Worm (Caenorhabditis elegans) whole organism, L3 larva: Measurements from ENCODE around the gene mex-5.

Experiments
- R02D3.7 ChIP-seq: fragments of 150-350 bp; optimal IDR thresholded peaks from 2 replicates; lab custom pipeline; 2014; ENCODE audit warnings: missing biosample characterization, missing genetic modification characterization
- ceh-16 ChIP-seq: sonication (generic microtip); optimal IDR thresholded peaks from 2 replicates; lab custom pipeline; 2017; ENCODE audit warnings: missing biosample characterization, missing genetic modification characterization
- ceh-28 ChIP-seq: fragments of 150-350 bp; optimal IDR thresholded peaks from 2 replicates; lab custom pipeline; 2014; ENCODE audit warnings: missing biosample characterization, missing genetic modification reagents, missing genetic modification characterization
- ceh-82 ChIP-seq: fragments of 150-350 bp; optimal IDR thresholded peaks from 2 replicates; lab custom pipeline; 2014; ENCODE audit warnings: missing biosample characterization, missing genetic modification characterization
- ceh-9 ChIP-seq: sonication (generic microtip); optimal IDR thresholded peaks from 2 replicates; lab custom pipeline; 2018; ENCODE audit warnings: missing biosample characterization, missing genetic modification characterization
- egl-27 ChIP-seq: sonication (generic microtip); optimal IDR thresholded peaks from 4 replicates; lab custom pipeline; 2017; ENCODE audit warnings: missing biosample characterization, missing genetic modification reagents, missing genetic modification characterization
- elt-1 ChIP-seq: fragments of 150-350 bp; optimal IDR thresholded peaks from 2 replicates; lab custom pipeline; 2014; ENCODE audit warnings: missing biosample characterization, missing genetic modification characterization
- elt-2 ChIP-seq: sonication (generic microtip); optimal IDR thresholded peaks from 2 replicates; lab custom pipeline; 2016; ENCODE audit warnings: missing genetic modification reagents, mild to moderate bottlenecking, missing genetic modification characterization, missing compliant biosample characterization
- elt-3 ChIP-seq, 3 experiments: fragments of 150-350 bp in 1 of 3; sonication (generic microtip) in 2 of 3; optimal IDR thresholded peaks; 2 replicates in 2 of 3; 4 replicates in 1 of 3; lab custom pipeline; 2014 to 2017; ENCODE audit warnings: missing biosample characterization in 3 of 3, missing genetic modification characterization in 3 of 3
- eor-1 ChIP-seq, 2 experiments: fragments of 150-350 bp; optimal IDR thresholded peaks; 2 replicates each; lab custom pipeline; 2014 to 2018; ENCODE audit warnings: missing biosample characterization in 2 of 2, missing genetic modification characterization in 2 of 2
- fkh-10 ChIP-seq: sonication (generic microtip); optimal IDR thresholded peaks from 2 replicates; lab custom pipeline; 2017; ENCODE audit warnings: missing biosample characterization, missing genetic modification reagents, missing genetic modification characterization
- fos-1 ChIP-seq: fragments of 150-350 bp; optimal IDR thresholded peaks from 2 replicates; lab custom pipeline; 2014; ENCODE audit warnings: missing biosample characterization, missing genetic modification characterization
- hmg-11 ChIP-seq: sonication (generic microtip); optimal IDR thresholded peaks from 2 replicates; lab custom pipeline; 2016; ENCODE audit warnings: missing genetic modification characterization, missing compliant biosample characterization
- jun-1 ChIP-seq: fragments of 150-350 bp; optimal IDR thresholded peaks from 2 replicates; lab custom pipeline; 2014; ENCODE audit warnings: missing biosample characterization, missing genetic modification reagents, missing genetic modification characterization
- lin-15B ChIP-seq: fragments of 150-350 bp; optimal IDR thresholded peaks from 2 replicates; lab custom pipeline; 2014; ENCODE audit warnings: missing biosample characterization, missing genetic modification characterization
- lin-39 ChIP-seq: fragments of 150-350 bp; optimal IDR thresholded peaks from 2 replicates; lab custom pipeline; 2018; ENCODE audit warnings: missing biosample characterization, missing genetic modification reagents, missing genetic modification characterization
- mdl-1 ChIP-seq: fragments of 150-350 bp; optimal IDR thresholded peaks from 2 replicates; lab custom pipeline; 2014; ENCODE audit warnings: missing biosample characterization, missing genetic modification characterization
- mml-1 ChIP-seq: fragments of 150-350 bp; sonication (generic microtip); optimal IDR thresholded peaks from 3 replicates; lab custom pipeline; 2014; ENCODE audit warnings: missing biosample characterization, missing genetic modification characterization
- nhr-11 ChIP-seq: fragments of 150-350 bp; optimal IDR thresholded peaks from 2 replicates; lab custom pipeline; 2014; ENCODE audit warnings: missing biosample characterization, missing genetic modification characterization
- nhr-12 ChIP-seq: fragments of 150-350 bp; optimal IDR thresholded peaks from 2 replicates; lab custom pipeline; 2014; ENCODE audit warnings: missing biosample characterization, missing genetic modification characterization
- nhr-25 ChIP-seq: sonication (generic microtip); optimal IDR thresholded peaks from 2 replicates; lab custom pipeline; 2017; ENCODE audit warnings: missing biosample characterization, missing genetic modification characterization
- nhr-43 ChIP-seq: sonication (generic microtip); optimal IDR thresholded peaks from 2 replicates; lab custom pipeline; 2016; ENCODE audit warnings: mild to moderate bottlenecking, missing genetic modification characterization, missing compliant biosample characterization; ENCODE audit not compliant: poor library complexity, severe bottlenecking
- pha-4 ChIP-seq: fragments of 150-350 bp; optimal IDR thresholded peaks from 2 replicates; lab custom pipeline; 2014; ENCODE audit warnings: missing biosample characterization, missing genetic modification reagents, missing genetic modification characterization
- pqm-1 ChIP-seq: fragments of 150-350 bp; optimal IDR thresholded peaks from 2 replicates; lab custom pipeline; 2017; ENCODE audit warnings: missing biosample characterization, missing genetic modification characterization, inconsistent platforms
- sea-2 ChIP-seq: fragments of 150-350 bp; sonication (generic microtip); optimal IDR thresholded peaks from 4 replicates; lab custom pipeline; 2014; ENCODE audit warnings: missing biosample characterization, missing genetic modification reagents, missing genetic modification characterization
- skn-1 ChIP-seq: fragments of 150-350 bp; optimal IDR thresholded peaks from 2 replicates; lab custom pipeline; 2014; ENCODE audit warnings: missing biosample characterization, missing genetic modification characterization
- snpc-4 ChIP-seq: fragments of 150-350 bp; optimal IDR thresholded peaks from 2 replicates; lab custom pipeline; 2014; ENCODE audit warnings: missing biosample characterization, missing genetic modification characterization
- unc-39 ChIP-seq: sonication (generic microtip); optimal IDR thresholded peaks from 4 replicates; lab custom pipeline; 2017; ENCODE audit warnings: missing biosample characterization, missing genetic modification characterization
- unc-62 ChIP-seq: fragments of 150-350 bp; sonication (generic microtip); optimal IDR thresholded peaks from 4 replicates; lab custom pipeline; 2014; ENCODE audit warnings: missing biosample characterization, missing genetic modification reagents, missing genetic modification characterization
- ztf-4 ChIP-seq: fragments of 150-350 bp; optimal IDR thresholded peaks from 2 replicates; lab custom pipeline; 2014; ENCODE audit warnings: missing biosample characterization, missing genetic modification characterization

The mex-5 gene

DNA sequence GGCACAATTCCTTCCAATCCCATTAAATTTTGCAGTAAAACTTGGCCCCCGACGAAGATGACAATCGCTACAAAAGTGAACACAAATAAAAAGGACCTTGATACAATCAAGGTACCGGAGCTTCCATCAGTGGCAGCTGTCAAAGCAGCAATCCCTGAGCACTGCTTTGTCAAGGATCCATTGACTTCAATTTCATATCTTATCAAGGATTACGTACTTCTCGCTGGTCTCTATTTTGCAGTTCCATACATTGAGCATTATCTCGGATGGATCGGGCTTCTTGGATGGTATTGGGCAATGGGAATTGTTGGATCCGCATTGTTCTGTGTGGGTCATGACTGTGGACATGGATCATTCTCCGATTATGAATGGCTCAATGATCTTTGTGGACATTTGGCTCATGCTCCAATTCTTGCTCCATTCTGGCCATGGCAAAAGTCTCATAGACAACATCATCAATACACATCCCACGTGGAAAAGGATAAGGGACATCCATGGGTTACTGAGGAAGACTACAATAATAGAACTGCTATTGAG is 29.6 kb upstream of the mex-5 start, which contains the start of gene fat-2:
Gene fat-2 (plus strand): TSS at position 51 of the 537 bp plus-strand sequence.
- TF ChIP-seq unc-39, result no peak
- TF ChIP-seq pha-4 (tag; lab: Kevin White, UChicago), result no peak
- no peak for TF ChIP-seq fkh-10
- no peak for TF ChIP-seq skn-1 (tag; lab: Kevin White, UChicago)
- TF ChIP-seq mml-1 (tag; lab: Kevin White, UChicago), result no peak
- TF ChIP-seq unc-62, result no peak
- no peak for TF ChIP-seq eor-1 (tag; optimal IDR thresholded peaks at IDR 0.05; lab: Kevin White, UChicago)
- no peak for TF ChIP-seq nhr-43 (tag; lab: Kevin White, UChicago)
- no peak for TF ChIP-seq hmg-11 (tag; lab: Kevin White, UChicago)
- no peak for TF ChIP-seq fos-1 (tag; lab: Kevin White, UChicago)
- TF ChIP-seq ceh-9 (tag; lab: Kevin White, UChicago), result no peak
- no peak for TF ChIP-seq ztf-4 (tag; lab: Kevin White, UChicago)
- no peak for TF ChIP-seq elt-2
- TF ChIP-seq lin-15B (tag; lab: Kevin White, UChicago), result no peak
- TF ChIP-seq, all 47 proteins: peak for 0

DNA sequence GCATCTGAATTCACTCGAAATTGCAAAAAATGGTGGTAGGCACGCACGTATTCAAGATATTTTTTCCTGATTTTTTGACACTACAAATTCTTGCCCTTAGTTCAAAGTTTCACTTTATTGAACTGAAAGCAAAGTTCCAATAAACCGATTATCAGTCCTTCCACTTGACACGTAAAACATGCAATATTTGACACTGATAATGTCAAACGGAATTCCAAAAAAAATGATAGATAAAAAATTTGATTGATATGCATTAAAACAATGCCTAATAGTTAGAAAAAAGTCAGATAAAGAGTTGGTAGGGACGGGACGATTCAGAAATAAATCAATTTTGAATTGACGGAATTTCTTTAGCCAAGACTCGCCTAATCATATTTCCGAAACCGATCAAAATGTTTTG is 26.5 kb upstream of the mex-5 start:
- TF ChIP-seq elt-1 (no peak), pha-4 (tag; lab: Kevin White, UChicago) (peak; percentile 49), nhr-25 (tag; lab: Kevin White, UChicago) (no peak), elt-2 (peak; percentile 98), pqm-1 (tag; lab: Kevin White, UChicago) (peak; percentile 95), jun-1 (tag; lab: Kevin White, UChicago) (peak; percentile 69)

DNA sequence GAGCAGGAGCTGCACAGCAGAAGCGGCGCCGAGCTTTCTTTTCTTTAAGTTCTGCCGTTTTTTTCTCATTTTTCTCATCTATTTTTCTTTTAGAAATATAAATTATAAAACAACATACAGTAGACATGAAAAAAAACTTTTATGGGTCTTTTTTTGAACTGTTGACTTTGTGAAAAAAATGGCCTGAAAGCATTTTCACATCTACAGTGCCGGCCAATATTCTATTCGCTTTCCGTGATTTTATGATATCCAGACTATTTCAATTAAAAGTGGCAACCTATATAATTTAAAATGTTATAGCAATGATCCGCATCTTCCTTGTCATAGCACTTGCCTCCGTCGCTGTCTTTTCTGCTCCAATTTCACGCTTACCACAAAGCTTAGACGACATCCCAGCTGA is 25.5 kb upstream of the mex-5 start, which contains the start of gene far-6:
Gene far-6 (plus strand): TSS at position 301 of the 400 bp plus-strand sequence.
- TF ChIP-seq snpc-4 (tag; lab: Kevin White, UChicago) (no peak), elt-2 (no peak), mdl-1 (tag; lab: Kevin White, UChicago) (no peak), ztf-4 (tag; lab: Kevin White, UChicago) (no peak), nhr-11 (tag; lab: Kevin White, UChicago) (no peak), ceh-82 (tag; lab: Kevin White, UChicago) (no peak), nhr-12 (tag; lab: Kevin White, UChicago) (no peak), fos-1 (tag; lab: Kevin White, UChicago) (no peak)

DNA sequence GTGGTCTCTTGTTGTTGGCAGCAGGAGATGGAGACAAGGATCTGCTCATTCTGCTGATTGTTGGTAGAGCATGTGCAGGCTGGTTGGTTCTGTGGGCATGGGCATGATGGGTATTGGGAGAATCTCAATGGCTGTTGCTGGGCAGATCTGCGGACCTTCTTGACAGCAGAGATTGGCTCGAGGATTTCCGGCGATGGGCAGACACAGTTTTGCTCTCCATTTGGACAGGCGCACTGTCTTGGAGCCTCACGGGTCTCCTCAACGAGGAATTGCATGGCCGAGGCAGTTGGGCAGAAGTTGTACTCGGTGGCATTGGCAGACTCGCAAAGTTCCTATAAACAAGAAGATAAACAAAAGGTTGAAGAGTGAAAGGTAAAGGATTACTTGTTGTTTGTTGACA is 23.0 kb upstream of the mex-5 start:
- TF ChIP-seq pha-4 (tag; lab: Kevin White, UChicago) (peak; percentile 50), egl-27 (tag; lab: Kevin White, UChicago) (no peak)
- TF ChIP-seq, all 47 proteins: peak for 1

DNA sequence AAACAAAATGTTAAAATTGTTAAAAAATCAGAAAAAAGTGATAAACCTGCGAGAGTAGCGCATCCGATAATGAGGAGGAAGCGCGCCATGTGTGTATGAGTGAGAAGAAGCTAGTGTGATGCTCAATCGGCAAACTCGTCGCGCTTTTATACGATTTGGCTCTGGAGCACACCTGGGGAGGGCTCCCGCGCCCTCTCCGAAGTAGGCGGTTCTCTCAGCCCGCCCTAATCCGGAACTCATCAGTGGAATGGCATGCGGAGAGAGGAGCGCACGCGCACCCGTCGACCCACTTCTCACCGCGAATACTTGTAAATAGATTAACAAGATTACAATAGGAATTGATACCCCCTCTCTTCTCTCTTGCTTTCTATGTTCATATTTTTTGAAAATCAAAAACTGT is 22.2 kb upstream of the mex-5 start, which contains the start of gene pqn-74:
Gene pqn-74 (minus strand): TSS at position 122 of the 400 bp plus-strand sequence.
- TF ChIP-seq R02D3.7 (tag; lab: Kevin White, UChicago), result no peak
- TF ChIP-seq ceh-9 (tag; lab: Kevin White, UChicago), result no peak
- TF ChIP-seq pha-4 (tag; lab: Kevin White, UChicago), result peak; percentile 28

DNA sequence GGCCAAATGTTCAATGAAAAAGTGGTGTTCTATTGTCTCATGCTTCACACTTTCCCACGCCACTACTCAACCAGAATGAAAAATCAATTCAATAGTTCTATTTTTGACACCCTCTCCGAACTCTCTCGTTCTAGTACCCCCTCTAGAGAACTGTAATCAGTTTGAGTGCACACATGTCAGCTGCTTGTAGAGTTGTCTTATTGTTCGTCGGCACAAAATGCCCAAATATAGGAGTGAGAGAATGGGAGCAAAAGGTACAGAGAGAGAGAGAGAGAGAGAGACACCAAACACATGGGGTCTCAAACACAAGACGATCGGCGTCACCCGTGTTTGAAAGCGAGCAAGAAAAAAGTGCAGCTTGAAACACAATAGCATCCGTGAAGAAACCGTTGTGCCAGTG is 19.2 kb upstream of the mex-5 start:
- TF ChIP-seq ceh-28 (tag; lab: Kevin White, UChicago) (no peak), fos-1 (tag; lab: Kevin White, UChicago) (no peak), pqm-1 (tag; lab: Kevin White, UChicago) (peak; percentile 49), pha-4 (tag; lab: Kevin White, UChicago) (peak; percentile 61), lin-39 (tag; lab: Kevin White, UChicago) (no peak), jun-1 (tag; lab: Kevin White, UChicago) (no peak), unc-39 (no peak), elt-2 (peak; percentile 76), sea-2 (GFP tag; lab: Kevin White, UChicago) (no peak), nhr-11 (tag; lab: Kevin White, UChicago) (no peak), ceh-16 (tag; lab: Kevin White, UChicago) (no peak), elt-3 (tag; optimal IDR thresholded peaks at IDR 0.05; lab: Kevin White, UChicago) (no peak)
